Worm (Caenorhabditis elegans) whole organism, L1 larva: Measurements from ENCODE around the gene clc-4.
A peak's percentile ranks its signal among the peaks of the same experiment; 100 is the strongest.

Experiments used
- C34B4.2 ChIP-seq: sonication (generic microtip); optimal IDR thresholded peaks from 2 replicates; lab custom pipeline; 2017; ENCODE audit warnings: mild to moderate bottlenecking, missing genetic modification characterization, missing compliant biosample characterization
- F16B12.6 ChIP-seq: fragments of 150-350 bp; optimal IDR thresholded peaks from 2 replicates; lab custom pipeline; 2014; ENCODE audit warnings: missing biosample characterization, missing genetic modification characterization
- Y116A8C.19 ChIP-seq: sonication (generic microtip); optimal IDR thresholded peaks from 2 replicates; lab custom pipeline; 2016; ENCODE audit warnings: missing compliant biosample characterization, missing genetic modification characterization, borderline replicate concordance
- aha-1 ChIP-seq: fragments of 150-350 bp; optimal IDR thresholded peaks from 2 replicates; lab custom pipeline; 2014; ENCODE audit warnings: missing biosample characterization, missing genetic modification characterization
- alr-1 ChIP-seq: fragments of 200-800 bp; sonication (Bioruptor generic); optimal IDR thresholded peaks from 2 replicates; lab custom pipeline; 2018; ENCODE audit warnings: borderline replicate concordance, mild to moderate bottlenecking, missing genetic modification characterization, missing compliant biosample characterization
- ama-1 ChIP-seq: fragments of 150-350 bp; optimal IDR thresholded peaks from 2 replicates; lab custom pipeline; 2014
- ceh-63 ChIP-seq: fragments of 200-800 bp; sonication (Bioruptor generic); optimal IDR thresholded peaks from 2 replicates; lab custom pipeline; 2018; ENCODE audit warnings: mild to moderate bottlenecking, missing genetic modification characterization, missing compliant biosample characterization
- ceh-82 ChIP-seq, 3 experiments: fragments of 150-350 bp in 1 of 3; sonication (generic microtip) in 2 of 3; optimal IDR thresholded peaks; 2 replicates each; lab custom pipeline; 2014 to 2017; ENCODE audit warnings: missing biosample characterization in 3 of 3, missing genetic modification characterization in 3 of 3
- ceh-90 ChIP-seq: sonication (generic microtip); optimal IDR thresholded peaks from 2 replicates; lab custom pipeline; 2016; ENCODE audit warnings: missing genetic modification characterization, missing compliant biosample characterization
- ces-1 ChIP-seq: fragments of 150-350 bp; optimal IDR thresholded peaks from 2 replicates; lab custom pipeline; 2014; ENCODE audit warnings: missing biosample characterization, missing genetic modification reagents, missing genetic modification characterization
- dpl-1 ChIP-seq, 3 experiments: fragments of 150-350 bp in 2 of 3; sonication (generic microtip) in 1 of 3; optimal IDR thresholded peaks; 2 replicates each; lab custom pipeline; 2014 to 2017; ENCODE audit warnings: missing biosample characterization in 3 of 3, missing genetic modification characterization in 3 of 3, missing genetic modification reagents in 3 of 3
- dsc-1 ChIP-seq: sonication (generic microtip); optimal IDR thresholded peaks from 2 replicates; lab custom pipeline; 2016; ENCODE audit warnings: mild to moderate bottlenecking, missing genetic modification characterization, missing compliant biosample characterization
- efl-1 ChIP-seq, 4 experiments: fragments of 150-350 bp; optimal IDR thresholded peaks in 3 of 4; peaks in 1 of 4; 1 replicate in 1 of 4; 2 replicates in 3 of 4; lab custom pipeline; 2014; ENCODE audit warnings: missing biosample characterization in 2 of 4, missing genetic modification characterization in 2 of 4, missing genetic modification reagents in 2 of 4
- efl-3 ChIP-seq: fragments of 200-800 bp; sonication (Bioruptor generic); optimal IDR thresholded peaks from 2 replicates; lab custom pipeline; 2018; ENCODE audit warnings: mild to moderate bottlenecking, missing genetic modification characterization, missing compliant biosample characterization
- egl-27 ChIP-seq, 2 experiments: fragments of 150-350 bp in 1 of 2; sonication (generic microtip); optimal IDR thresholded peaks; 3 replicates each; lab custom pipeline; 2017 to 2018; ENCODE audit warnings: missing biosample characterization in 2 of 2, missing genetic modification characterization in 2 of 2, missing genetic modification reagents in 2 of 2
- elt-2 ChIP-seq: sonication (generic microtip); optimal IDR thresholded peaks from 2 replicates; lab custom pipeline; 2016; ENCODE audit warnings: missing genetic modification characterization, mild to moderate bottlenecking, inconsistent platforms, missing compliant biosample characterization, missing genetic modification reagents
- elt-3 ChIP-seq, 6 experiments: fragments of 150-350 bp in 1 of 6; sonication (generic microtip); optimal IDR thresholded peaks; 2 replicates each; lab custom pipeline; 2017 to 2018; ENCODE audit warnings: missing biosample characterization in 6 of 6, missing genetic modification characterization in 6 of 6, inconsistent platforms in 1 of 6
- ets-5 ChIP-seq: fragments of 200-800 bp; sonication (Bioruptor generic); IDR thresholded peaks from 2 replicates; pipeline ENCODE4 v1.3.6; 2022; ENCODE audit warnings: missing genetic modification characterization, missing compliant biosample characterization
- fkh-10 ChIP-seq: sonication (generic microtip); optimal IDR thresholded peaks from 2 replicates; lab custom pipeline; 2017; ENCODE audit warnings: missing biosample characterization, missing genetic modification reagents, missing genetic modification characterization
- fkh-4 ChIP-seq: sonication (generic microtip); optimal IDR thresholded peaks from 2 replicates; lab custom pipeline; 2016; ENCODE audit warnings: missing compliant biosample characterization, missing genetic modification characterization, borderline replicate concordance
- fkh-8 ChIP-seq: sonication (generic microtip); optimal IDR thresholded peaks from 2 replicates; lab custom pipeline; 2016; ENCODE audit warnings: mild to moderate bottlenecking, missing genetic modification characterization, missing compliant biosample characterization
- irx-1 ChIP-seq: sonication (generic microtip); optimal IDR thresholded peaks from 2 replicates; lab custom pipeline; 2016; ENCODE audit warnings: missing genetic modification characterization, missing compliant biosample characterization
- lin-14 ChIP-seq: fragments of 200-800 bp; sonication (Bioruptor generic); optimal IDR thresholded peaks from 2 replicates; lab custom pipeline; 2018; ENCODE audit warnings: mild to moderate bottlenecking, missing genetic modification characterization, moderate library complexity, missing compliant biosample characterization
- lin-15B ChIP-seq: fragments of 150-350 bp; sonication (generic microtip); optimal IDR thresholded peaks from 3 replicates; lab custom pipeline; 2014; ENCODE audit warnings: missing biosample characterization, missing genetic modification characterization
- lir-3 ChIP-seq: sonication (generic microtip); optimal IDR thresholded peaks from 2 replicates; lab custom pipeline; 2016; ENCODE audit warnings: mild to moderate bottlenecking, missing genetic modification characterization, moderate library complexity, missing compliant biosample characterization; ENCODE audit not compliant: poor library complexity
- mab-9 ChIP-seq: fragments of 200-800 bp; sonication (Bioruptor generic); IDR thresholded peaks from 2 replicates; pipeline ENCODE4 v1.3.6; 2022; ENCODE audit warnings: missing genetic modification reagents, missing genetic modification characterization, missing compliant biosample characterization
- mef-2 ChIP-seq: fragments of 150-350 bp; optimal IDR thresholded peaks from 2 replicates; lab custom pipeline; 2014; ENCODE audit warnings: missing biosample characterization, missing genetic modification characterization
- mep-1 ChIP-seq: fragments of 150-350 bp; optimal IDR thresholded peaks from 2 replicates; lab custom pipeline; 2014; ENCODE audit warnings: missing biosample characterization, missing genetic modification characterization
- nhr-11 ChIP-seq: fragments of 150-350 bp; optimal IDR thresholded peaks from 2 replicates; lab custom pipeline; 2014; ENCODE audit warnings: missing biosample characterization, missing genetic modification characterization
- nhr-19 ChIP-seq: fragments of 200-800 bp; sonication (Bioruptor generic); conservative IDR thresholded peaks from 2 replicates; pipeline ENCODE4 v1.3.6; 2022; ENCODE audit warnings: missing genetic modification characterization, missing compliant biosample characterization
- nhr-20 ChIP-seq: sonication (generic microtip); optimal IDR thresholded peaks from 2 replicates; lab custom pipeline; 2016; ENCODE audit warnings: mild to moderate bottlenecking, missing genetic modification characterization, missing compliant biosample characterization
- nhr-28 ChIP-seq: fragments of 150-350 bp; optimal IDR thresholded peaks from 2 replicates; lab custom pipeline; 2014; ENCODE audit warnings: missing biosample characterization, missing genetic modification characterization
- nhr-47 ChIP-seq: sonication (generic microtip); optimal IDR thresholded peaks from 2 replicates; lab custom pipeline; 2016; ENCODE audit warnings: mild to moderate bottlenecking, missing genetic modification characterization, moderate library complexity, missing compliant biosample characterization
- nhr-71 ChIP-seq: sonication (generic microtip); optimal IDR thresholded peaks from 2 replicates; lab custom pipeline; 2016; ENCODE audit warnings: mild to moderate bottlenecking, missing genetic modification characterization, moderate library complexity, missing compliant biosample characterization
- nhr-76 ChIP-seq: sonication (generic microtip); optimal IDR thresholded peaks from 2 replicates; lab custom pipeline; 2017; ENCODE audit warnings: missing biosample characterization, missing genetic modification characterization
- nhr-85 ChIP-seq: sonication (generic microtip); peaks from one replicate; lab custom pipeline; 2016; ENCODE audit warnings: missing genetic modification characterization, inconsistent platforms, missing compliant biosample characterization
- nhr-90 ChIP-seq: sonication (generic microtip); optimal IDR thresholded peaks from 2 replicates; lab custom pipeline; 2016; ENCODE audit warnings: mild to moderate bottlenecking, missing genetic modification characterization, missing compliant biosample characterization; ENCODE audit not compliant: poor library complexity
- pax-3 ChIP-seq: fragments of 200-800 bp; sonication (Bioruptor generic); optimal IDR thresholded peaks from 2 replicates; lab custom pipeline; 2018; ENCODE audit warnings: mild to moderate bottlenecking, missing genetic modification characterization, moderate library complexity, missing compliant biosample characterization
- pqm-1 ChIP-seq: sonication (generic microtip); optimal IDR thresholded peaks from 3 replicates; lab custom pipeline; 2017; ENCODE audit warnings: missing biosample characterization, missing genetic modification characterization
- snpc-4 ChIP-seq: fragments of 150-350 bp; optimal IDR thresholded peaks from 2 replicates; lab custom pipeline; 2014; ENCODE audit warnings: missing biosample characterization, missing genetic modification characterization
- snu-23 ChIP-seq: sonication (generic microtip); optimal IDR thresholded peaks from 2 replicates; lab custom pipeline; 2016; ENCODE audit warnings: missing genetic modification characterization, missing compliant biosample characterization
- sox-4 ChIP-seq: sonication (generic microtip); optimal IDR thresholded peaks from 2 replicates; lab custom pipeline; 2016; ENCODE audit warnings: missing genetic modification characterization, missing compliant biosample characterization
- sup-37 ChIP-seq: fragments of 200-800 bp; sonication (Bioruptor generic); optimal IDR thresholded peaks from 2 replicates; lab custom pipeline; 2018; ENCODE audit warnings: mild to moderate bottlenecking, missing genetic modification characterization, missing compliant biosample characterization
- swsn-7 ChIP-seq: sonication (generic microtip); optimal IDR thresholded peaks from 2 replicates; lab custom pipeline; 2016; ENCODE audit warnings: missing genetic modification characterization, missing compliant biosample characterization
- tlp-1 ChIP-seq: fragments of 150-350 bp; optimal IDR thresholded peaks from 2 replicates; lab custom pipeline; 2014; ENCODE audit warnings: missing biosample characterization, missing genetic modification characterization
- unc-62 ChIP-seq: fragments of 150-350 bp; optimal IDR thresholded peaks from 2 replicates; lab custom pipeline; 2014; ENCODE audit warnings: missing biosample characterization, missing genetic modification reagents, missing genetic modification characterization
- unc-86 ChIP-seq: sonication (generic microtip); optimal IDR thresholded peaks from 2 replicates; lab custom pipeline; 2016; ENCODE audit warnings: missing genetic modification characterization, missing compliant biosample characterization
- unc-98 ChIP-seq: fragments of 200-800 bp; sonication (Bioruptor generic); IDR thresholded peaks from 2 replicates; pipeline ENCODE4 v1.3.6; 2022; ENCODE audit warnings: missing genetic modification characterization, missing compliant biosample characterization
- vab-15 ChIP-seq: sonication (generic microtip); optimal IDR thresholded peaks from 2 replicates; lab custom pipeline; 2017; ENCODE audit warnings: missing genotype, mild to moderate bottlenecking, missing genetic modification characterization, missing compliant biosample characterization
- xbp-1 ChIP-seq: sonication (generic microtip); optimal IDR thresholded peaks from 2 replicates; lab custom pipeline; 2016; ENCODE audit warnings: missing genetic modification characterization, missing compliant biosample characterization
- zip-4 ChIP-seq: fragments of 200-800 bp; sonication (Bioruptor generic); optimal IDR thresholded peaks from 2 replicates; lab custom pipeline; 2018; ENCODE audit warnings: mild to moderate bottlenecking, missing genetic modification characterization, moderate library complexity, missing compliant biosample characterization

The clc-4 gene

ce11 chrX:10758453-10758852 lies 25.3 kb downstream of the clc-4 start:
- TF ChIP-seq unc-86 (tag; lab: Kevin White, UChicago) (no peak), pax-3 (peak; percentile 15), efl-1 (optimal IDR thresholded peaks at IDR 0.05; lab: Kevin White, UChicago) (no peak), efl-1 (GFP tag; optimal IDR thresholded peaks at IDR 0.05 in 1 of 2; lab: Kevin White, UChicago) (no peak), Y116A8C.19 (tag; lab: Kevin White, UChicago) (no peak), lin-15B (tag; lab: Kevin White, UChicago) (no peak), dsc-1 (tag; lab: Kevin White, UChicago) (peak; percentile 78), ceh-82 (tag; optimal IDR thresholded peaks at IDR 0.05; lab: Kevin White, UChicago) (no peak), nhr-85 (tag; lab: Kevin White, UChicago) (no peak), nhr-20 (no peak), dpl-1 (GFP tag; optimal IDR thresholded peaks at IDR 0.05; lab: Kevin White, UChicago) (no peak), xbp-1 (no peak), ceh-63 (no peak), tlp-1 (tag; lab: Kevin White, UChicago) (no peak), fkh-8 (tag; lab: Kevin White, UChicago) (peak; percentile 71), snpc-4 (tag; lab: Kevin White, UChicago) (no peak), alr-1 (tag; lab: Kevin White, UChicago) (no peak), pqm-1 (tag; lab: Kevin White, UChicago) (no peak), egl-27 (tag; optimal IDR thresholded peaks at IDR 0.05; lab: Kevin White, UChicago) (no peak), mep-1 (tag; lab: Kevin White, UChicago) (no peak), sup-37 (no peak), vab-15 (tag; lab: Kevin White, UChicago) (no peak), fkh-10 (no peak), nhr-76 (no peak), sox-4 (tag; lab: Kevin White, UChicago) (peak; percentile 51), ets-5 (GFP tag; lab: Robert Waterston, UW) (no peak), ces-1 (GFP tag; lab: Kevin White, UChicago) (no peak), mef-2 (tag; lab: Kevin White, UChicago) (no peak), unc-62 (GFP tag; lab: Kevin White, UChicago) (no peak), aha-1 (tag; lab: Kevin White, UChicago) (no peak), fkh-4 (tag; lab: Kevin White, UChicago) (no peak), unc-98 (no peak), elt-2 (no peak), nhr-47 (tag; lab: Kevin White, UChicago) (peak; percentile 41), F16B12.6 (no peak), nhr-90 (tag; lab: Kevin White, UChicago) (no peak), C34B4.2 (no peak), lin-14 (GFP tag; lab: Kevin White, UChicago) (no peak), swsn-7 (no peak), nhr-28 (tag; lab: Kevin White, UChicago) (no peak), zip-4 (GFP tag; lab: Kevin White, UChicago) (no peak), nhr-19 (GFP tag; lab: Robert Waterston, UW) (no peak), nhr-11 (tag; lab: Kevin White, UChicago) (no peak), nhr-71 (peak; percentile 9)

DNA sequence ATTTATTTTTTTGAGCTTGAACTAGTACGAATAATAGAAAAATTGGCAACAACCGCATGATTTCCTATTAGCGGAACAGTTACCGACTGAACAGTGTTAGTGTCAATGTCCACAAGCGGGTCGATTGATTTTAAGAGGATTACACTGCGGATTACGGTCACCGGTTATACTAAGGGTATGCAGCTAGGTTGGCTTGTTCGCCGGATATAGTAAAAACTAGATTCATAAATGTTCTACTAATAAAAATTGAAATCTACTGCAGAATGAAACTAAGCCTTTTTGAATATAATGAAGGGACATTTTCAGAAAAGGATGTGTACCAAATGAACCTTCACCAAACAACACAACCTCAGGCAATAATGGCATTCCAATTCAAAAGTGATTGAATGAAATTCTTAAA lies 26.1 kb downstream of the clc-4 start, which contains the start of gene R07A4.4:
R07A4.4 (minus strand) TSS at position 101 of the 400 bp plus-strand sequence.
- TF ChIP-seq ama-1 (lab: Kevin White, UChicago) (no peak), mef-2 (tag; lab: Kevin White, UChicago) (no peak), ceh-82 (tag; optimal IDR thresholded peaks at IDR 0.05; lab: Kevin White, UChicago) (no peak), dpl-1 (GFP tag; optimal IDR thresholded peaks at IDR 0.05; lab: Kevin White, UChicago) (no peak), snu-23 (GFP tag; lab: Kevin White, UChicago) (no peak), ceh-90 (tag; lab: Kevin White, UChicago) (no peak), swsn-7 (no peak), elt-3 (tag; optimal IDR thresholded peaks at IDR 0.05; lab: Kevin White, UChicago) (no peak), lir-3 (tag; lab: Kevin White, UChicago) (no peak), irx-1 (tag; lab: Kevin White, UChicago) (no peak), efl-3 (GFP tag; lab: Kevin White, UChicago) (no peak), xbp-1 (no peak), nhr-71 (no peak), mab-9 (GFP tag; lab: Robert Waterston, UW) (no peak)
